Fruit fly (Drosophila melanogaster): ENCODE data around the gene pic.

Gene pic

dm6 chr3R:13015811-13016766, 36.0 kb upstream of the pic start (continued):
- TF ChIP-seq CG7271 (tag; optimal IDR thresholded peaks at IDR 0.05) (no peak), CG17802 (tag; optimal IDR thresholded peaks at IDR 0.05) (no peak), Sox100B (GFP tag; optimal IDR thresholded peaks at IDR 0.05) (no peak), trh (GFP tag; optimal IDR thresholded peaks at IDR 0.05) (no peak), Doc2 (GFP tag; IDR thresholded peaks at IDR 0.05) (no peak), YL-1 (GFP tag; optimal IDR thresholded peaks at IDR 0.05) (no peak), CG16863 (GFP tag; optimal IDR thresholded peaks at IDR 0.05) (no peak), Nf-YB (GFP tag; optimal IDR thresholded peaks at IDR 0.05) (no peak), Sry-δ (GFP tag; optimal IDR thresholded peaks at IDR 0.05) (no peak), CG3847 (GFP tag; IDR thresholded peaks at IDR 0.05) (0 out of 2 replicates have a peak, but pooled peaks have one; percentile 15), CG30431 (GFP tag; optimal IDR thresholded peaks at IDR 0.05) (no peak), schlank (tag; optimal IDR thresholded peaks at IDR 0.05) (no peak), CG2199 (GFP tag; IDR thresholded peaks at IDR 0.05) (peak; percentile 50; the same call in 2 of the 3 replicates), Dfd (GFP tag; optimal IDR thresholded peaks at IDR 0.05) (no peak), gsb (GFP tag; IDR thresholded peaks at IDR 0.05) (no peak), CG8290 (GFP tag; optimal IDR thresholded peaks at IDR 0.05) (no peak), CG8290 (tag; optimal IDR thresholded peaks at IDR 0.05) (peak in 1 of 2 experiments; percentile 35), CG10274 (GFP tag; optimal IDR thresholded peaks at IDR 0.05) (no peak), CG32772 (GFP tag; IDR thresholded peaks at IDR 0.05) (peak; percentile 32; the same call in 1 of the 2 replicates), sd (tag; optimal IDR thresholded peaks at IDR 0.05) (peak; percentile 73), CG2202 (tag; optimal IDR thresholded peaks at IDR 0.05) (no peak), cas (GFP tag; IDR thresholded peaks at IDR 0.05) (no peak), lab (GFP tag; optimal IDR thresholded peaks at IDR 0.05) (peak; percentile 20), CG8089 (GFP tag; optimal IDR thresholded peaks at IDR 0.05) (no peak), sima (GFP tag; optimal IDR thresholded peaks at IDR 0.05) (no peak), CG11456 (GFP tag; IDR thresholded peaks at IDR 0.05) (no peak), Awh (GFP tag; IDR thresholded peaks at IDR 0.05) (0 out of 2 replicates have a peak, but pooled peaks have one; percentile 26), CG3838 (GFP tag; optimal IDR thresholded peaks at IDR 0.05) (peak; percentile 3), row (GFP tag; IDR thresholded peaks at IDR 0.05) (peak; percentile 73), Atf3 (GFP tag; optimal IDR thresholded peaks at IDR 0.05) (no peak), bsh (GFP tag; optimal IDR thresholded peaks at IDR 0.05) (peak in 1 of 2 experiments; percentile 41), B-H1 (GFP tag; IDR thresholded peaks at IDR 0.05) (no peak), vfl (GFP tag; optimal IDR thresholded peaks at IDR 0.05) (no peak), wdn (GFP tag; IDR thresholded peaks at IDR 0.05) (no peak), dmrt11E (tag; optimal IDR thresholded peaks at IDR 0.05) (peak; percentile 13), sim (GFP tag; IDR thresholded peaks at IDR 0.05) (no peak), ham (GFP tag; IDR thresholded peaks at IDR 0.05) (no peak), Hr39 (optimal IDR thresholded peaks at IDR 0.05) (no peak), CG8388 (GFP tag; optimal IDR thresholded peaks at IDR 0.05) (no peak), CG6813 (GFP tag; optimal IDR thresholded peaks at IDR 0.05) (no peak), Oaz (GFP tag; IDR thresholded peaks at IDR 0.05) (no peak), gcm2 (GFP tag; optimal IDR thresholded peaks at IDR 0.05) (no peak), CG5953 (GFP tag; IDR thresholded peaks at IDR 0.05) (no peak), sqz (GFP tag; optimal IDR thresholded peaks at IDR 0.05) (peak; percentile 61), luna (GFP tag; optimal IDR thresholded peaks at IDR 0.05) (no peak), Sin3A (optimal IDR thresholded peaks at IDR 0.05) (no peak), grau (tag; optimal IDR thresholded peaks at IDR 0.05) (peak; percentile 5), pfk (GFP tag; optimal IDR thresholded peaks at IDR 0.05) (no peak), Hr3 (GFP tag; optimal IDR thresholded peaks at IDR 0.05) (no peak), crp (GFP tag; optimal IDR thresholded peaks at IDR 0.05) (no peak), Bteb2 (GFP tag; optimal IDR thresholded peaks at IDR 0.05) (no peak)

All from whole organism, embryonic.